Worm (Caenorhabditis elegans) whole organism, L4 larva: Measurements from ENCODE around the gene K03B4.2.
A peak's percentile ranks its signal among the peaks of the same experiment; 100 is the strongest.

Source experiments
- D1046.2 ChIP-seq: fragments of 200-800 bp; sonication (Bioruptor generic); IDR thresholded peaks from 2 replicates; pipeline ENCODE4 v1.3.6; 2022; ENCODE audit warnings: missing genetic modification characterization, missing compliant biosample characterization
- F26F4.8 ChIP-seq: fragments of 200-800 bp; sonication (Bioruptor generic); conservative IDR thresholded peaks from 2 replicates; pipeline ENCODE4 v1.3.6; 2022; ENCODE audit warnings: missing genetic modification characterization, missing compliant biosample characterization
- F49E8.2 ChIP-seq: sonication (generic microtip); optimal IDR thresholded peaks from 2 replicates; lab custom pipeline; 2016; ENCODE audit warnings: missing compliant biosample characterization, mild to moderate bottlenecking, missing genetic modification characterization, borderline replicate concordance
- R02D3.7 ChIP-seq: fragments of 150-350 bp; sonication (generic microtip); optimal IDR thresholded peaks from 3 replicates; lab custom pipeline; 2014; ENCODE audit warnings: missing biosample characterization, missing genetic modification characterization
- T26A8.4 ChIP-seq: fragments of 200-800 bp; sonication (Bioruptor generic); IDR thresholded peaks from 2 replicates; pipeline ENCODE4 v1.3.6; 2022; ENCODE audit warnings: missing genetic modification characterization, missing compliant biosample characterization
- Y105C5A.15 ChIP-seq: fragments of 200-800 bp; sonication (Bioruptor generic); IDR thresholded peaks from 2 replicates; pipeline ENCODE4 v1.3.6; 2022; ENCODE audit warnings: missing genetic modification characterization, missing compliant biosample characterization
- Y48G9A.11 ChIP-seq: fragments of 200-800 bp; sonication (Bioruptor generic); IDR thresholded peaks from 2 replicates; pipeline ENCODE4 v1.3.6; 2022; ENCODE audit warnings: missing genetic modification reagents, missing genetic modification characterization, missing compliant biosample characterization
- ZK337.2 ChIP-seq: fragments of 200-800 bp; sonication (Bioruptor generic); IDR thresholded peaks from 2 replicates; pipeline ENCODE4 v1.3.6; 2022; ENCODE audit warnings: missing genetic modification reagents, missing genetic modification characterization, missing compliant biosample characterization
- aha-1 ChIP-seq: fragments of 150-350 bp; peaks from one replicate; lab custom pipeline; 2014; ENCODE audit warnings: missing biosample characterization, missing genetic modification characterization
- aly-2 ChIP-seq: sonication (generic microtip); optimal IDR thresholded peaks from 2 replicates; lab custom pipeline; 2018; ENCODE audit warnings: missing biosample characterization, missing genetic modification characterization
- ama-1 ChIP-seq: fragments of 150-350 bp; optimal IDR thresholded peaks from 2 replicates; lab custom pipeline; 2014; ENCODE audit warnings: inconsistent platforms, mixed read lengths
- arid-1 ChIP-seq: fragments of 200-800 bp; sonication (Bioruptor generic); conservative IDR thresholded peaks from 2 replicates; pipeline ENCODE4 v1.3.6; 2022; ENCODE audit warnings: missing genetic modification reagents, missing genetic modification characterization, missing compliant biosample characterization
- attf-4 ChIP-seq: sonication (generic microtip); optimal IDR thresholded peaks from 3 replicates; lab custom pipeline; 2017; ENCODE audit warnings: missing biosample characterization, missing genetic modification characterization
- ceh-28 ChIP-seq: fragments of 150-350 bp; optimal IDR thresholded peaks from 2 replicates; lab custom pipeline; 2014; ENCODE audit warnings: missing biosample characterization, missing genetic modification reagents, missing genetic modification characterization
- ceh-32 ChIP-seq: sonication (generic microtip); optimal IDR thresholded peaks from 2 replicates; lab custom pipeline; 2016; ENCODE audit warnings: mild to moderate bottlenecking, missing genetic modification characterization, missing compliant biosample characterization; ENCODE audit not compliant: poor library complexity
- ceh-82 ChIP-seq: sonication (generic microtip); optimal IDR thresholded peaks from 2 replicates; lab custom pipeline; 2017; ENCODE audit warnings: missing biosample characterization, missing genetic modification characterization
- daf-12 ChIP-seq: fragments of 150-350 bp; optimal IDR thresholded peaks from 2 replicates; lab custom pipeline; 2014; ENCODE audit warnings: missing biosample characterization, missing genetic modification reagents, missing genetic modification characterization
- daf-16 ChIP-seq, 3 experiments: sonication (generic microtip); optimal IDR thresholded peaks; 2 replicates each; lab custom pipeline; 2016 to 2017; ENCODE audit warnings: missing genetic modification characterization in 3 of 3, missing genetic modification reagents in 3 of 3, mild to moderate bottlenecking in 2 of 3, missing compliant biosample characterization in 2 of 3, missing biosample characterization in 1 of 3, moderate library complexity in 1 of 3
- dve-1 ChIP-seq: sonication (generic microtip); optimal IDR thresholded peaks from 2 replicates; lab custom pipeline; 2017; ENCODE audit warnings: antibody characterized with exemption, mild to moderate bottlenecking, missing genetic modification characterization, missing compliant biosample characterization; ENCODE audit not compliant: insufficient read depth
- egl-43 ChIP-seq: fragments of 200-800 bp; sonication (Bioruptor generic); IDR thresholded peaks from 2 replicates; pipeline ENCODE4 v1.3.6; 2022; ENCODE audit warnings: missing genetic modification reagents, missing genetic modification characterization, missing compliant biosample characterization
- fos-1 ChIP-seq: fragments of 150-350 bp; optimal IDR thresholded peaks from 2 replicates; lab custom pipeline; 2014; ENCODE audit warnings: missing biosample characterization, missing genetic modification characterization
- gei-8 ChIP-seq: fragments of 200-800 bp; sonication (Bioruptor generic); optimal IDR thresholded peaks from 2 replicates; lab custom pipeline; 2018; ENCODE audit warnings: mild to moderate bottlenecking, missing genetic modification characterization, missing compliant biosample characterization
- hlh-11 ChIP-seq: fragments of 200-800 bp; sonication (Bioruptor generic); optimal IDR thresholded peaks from 2 replicates; lab custom pipeline; 2018; ENCODE audit warnings: mild to moderate bottlenecking, missing genetic modification characterization, missing compliant biosample characterization
- hlh-30 ChIP-seq: sonication (generic microtip); optimal IDR thresholded peaks from 2 replicates; lab custom pipeline; 2017; ENCODE audit warnings: antibody characterized with exemption, mild to moderate bottlenecking, missing genetic modification characterization, missing compliant biosample characterization; ENCODE audit not compliant: insufficient read depth
- lim-7 ChIP-seq: fragments of 200-800 bp; sonication (Bioruptor generic); IDR thresholded peaks from 2 replicates; pipeline ENCODE4 v1.3.6; 2022; ENCODE audit warnings: missing genetic modification characterization, missing compliant biosample characterization
- lin-1 ChIP-seq: fragments of 200-800 bp; sonication (Bioruptor generic); IDR thresholded peaks from 2 replicates; pipeline ENCODE4 v1.3.6; 2022; ENCODE audit warnings: missing genetic modification reagents, missing genetic modification characterization, missing compliant biosample characterization
- lin-15B ChIP-seq: fragments of 150-350 bp; sonication (generic microtip); optimal IDR thresholded peaks from 3 replicates; lab custom pipeline; 2014; ENCODE audit warnings: missing biosample characterization, missing genetic modification characterization
- lsy-2 ChIP-seq, 2 experiments: fragments of 150-350 bp in 1 of 2; sonication (generic microtip) in 1 of 2; optimal IDR thresholded peaks; 2 replicates each; lab custom pipeline; 2014 to 2017; ENCODE audit warnings: missing biosample characterization in 2 of 2, missing genetic modification characterization in 2 of 2
- mdl-1 ChIP-seq, 2 experiments: fragments of 150-350 bp in 1 of 2; sonication (generic microtip) in 1 of 2; optimal IDR thresholded peaks; 2 replicates each; lab custom pipeline; 2014 to 2017; ENCODE audit warnings: missing biosample characterization in 2 of 2, missing genetic modification characterization in 2 of 2
- mdt-29 ChIP-seq: fragments of 200-800 bp; sonication (Bioruptor generic); IDR thresholded peaks from 2 replicates; pipeline ENCODE4 v1.3.6; 2022; ENCODE audit warnings: missing genetic modification reagents, missing genetic modification characterization, missing compliant biosample characterization
- mep-1 ChIP-seq: fragments of 150-350 bp; sonication (generic microtip); optimal IDR thresholded peaks from 3 replicates; lab custom pipeline; 2014; ENCODE audit warnings: missing biosample characterization, missing genetic modification characterization
- nhr-11 ChIP-seq: fragments of 150-350 bp; optimal IDR thresholded peaks from 2 replicates; lab custom pipeline; 2014; ENCODE audit warnings: missing biosample characterization, missing genetic modification characterization
- nhr-237 ChIP-seq: sonication (generic microtip); optimal IDR thresholded peaks from 2 replicates; lab custom pipeline; 2017; ENCODE audit warnings: missing biosample characterization, missing genetic modification characterization
- nhr-25 ChIP-seq: sonication (generic microtip); optimal IDR thresholded peaks from 2 replicates; lab custom pipeline; 2017; ENCODE audit warnings: missing genetic modification characterization, mild to moderate bottlenecking, missing compliant biosample characterization, antibody characterized with exemption, moderate library complexity, borderline replicate concordance; ENCODE audit not compliant: insufficient read depth
- nhr-28 ChIP-seq: fragments of 150-350 bp; optimal IDR thresholded peaks from 2 replicates; lab custom pipeline; 2014; ENCODE audit warnings: missing biosample characterization, missing genetic modification characterization
- nhr-6 ChIP-seq: fragments of 150-350 bp; optimal IDR thresholded peaks from 2 replicates; lab custom pipeline; 2014; ENCODE audit warnings: missing biosample characterization, missing genetic modification characterization
- pqm-1 ChIP-seq: sonication (generic microtip); optimal IDR thresholded peaks from 2 replicates; lab custom pipeline; 2017; ENCODE audit warnings: missing biosample characterization, missing genetic modification characterization
- saeg-2 ChIP-seq: fragments of 200-800 bp; sonication (Bioruptor generic); IDR thresholded peaks from 2 replicates; pipeline ENCODE4 v1.3.6; 2022; ENCODE audit warnings: missing genetic modification reagents, missing genetic modification characterization, missing compliant biosample characterization
- set-16 ChIP-seq: fragments of 200-800 bp; sonication (Bioruptor generic); IDR thresholded peaks from 2 replicates; pipeline ENCODE4 v1.3.6; 2022; ENCODE audit warnings: missing genetic modification reagents, missing genetic modification characterization, missing compliant biosample characterization
- snpc-1.2 ChIP-seq: fragments of 200-800 bp; sonication (Bioruptor generic); IDR thresholded peaks from 2 replicates; pipeline ENCODE4 v1.3.6; 2022; ENCODE audit warnings: missing genetic modification reagents, missing genetic modification characterization, missing compliant biosample characterization
- spr-1 ChIP-seq: sonication (generic microtip); optimal IDR thresholded peaks from 2 replicates; lab custom pipeline; 2016; ENCODE audit warnings: mild to moderate bottlenecking, missing genetic modification characterization, missing compliant biosample characterization
- spr-3 ChIP-seq: fragments of 200-800 bp; sonication (Bioruptor generic); optimal IDR thresholded peaks from 2 replicates; lab custom pipeline; 2018; ENCODE audit warnings: mild to moderate bottlenecking, missing genetic modification characterization, missing compliant biosample characterization
- tag-97 ChIP-seq: fragments of 200-800 bp; sonication (Bioruptor generic); IDR thresholded peaks from 2 replicates; pipeline ENCODE4 v1.3.6; 2022; ENCODE audit warnings: missing genetic modification characterization, missing compliant biosample characterization
- unc-39 ChIP-seq: sonication (generic microtip); optimal IDR thresholded peaks from 2 replicates; lab custom pipeline; 2017; ENCODE audit warnings: missing biosample characterization, missing genetic modification characterization
- unc-62 ChIP-seq, 3 experiments: fragments of 150-350 bp in 1 of 3; sonication (generic microtip); optimal IDR thresholded peaks in 2 of 3; peaks in 1 of 3; 1 replicate in 1 of 3; 2 replicates in 2 of 3; lab custom pipeline; 2014 to 2017; ENCODE audit warnings: missing biosample characterization in 3 of 3, missing genetic modification characterization in 3 of 3, missing genetic modification reagents in 3 of 3, missing genotype in 1 of 3
- zip-11 ChIP-seq: fragments of 200-800 bp; sonication (Bioruptor generic); IDR thresholded peaks from 2 replicates; pipeline ENCODE4 v1.3.6; 2022; ENCODE audit warnings: missing genetic modification characterization, missing compliant biosample characterization
- ztf-11 ChIP-seq: fragments of 150-350 bp; optimal IDR thresholded peaks from 2 replicates; lab custom pipeline; 2014; ENCODE audit warnings: missing biosample characterization, missing genetic modification characterization
- ztf-7 ChIP-seq: fragments of 150-350 bp; optimal IDR thresholded peaks from 2 replicates; lab custom pipeline; 2014; ENCODE audit warnings: missing biosample characterization, missing genetic modification characterization

K03B4.2 gene

ce11 chrV:4687944-4688505 is at the start of gene K03B4.2:
Gene K03B4.2, plus strand, starts transcription at chrV:4687994.
- TF ChIP-seq F26F4.8 (GFP tag; lab: Robert Waterston, UW) (0 out of 2 replicates have a peak, but pooled peaks have one; percentile 26), ama-1 (peak; percentile 5), mdt-29 (GFP tag; lab: Robert Waterston, UW) (no peak), arid-1 (GFP tag; lab: Robert Waterston, UW) (no peak), daf-16 (GFP tag; optimal IDR thresholded peaks at IDR 0.05; lab: Kevin White, UChicago) (no peak), daf-16 (tag; optimal IDR thresholded peaks at IDR 0.05; lab: Kevin White, UChicago) (peak; percentile 19), T26A8.4 (GFP tag; lab: Robert Waterston, UW) (0 out of 2 replicates have a peak, but pooled peaks have one; percentile 21), daf-12 (tag; lab: Kevin White, UChicago) (no peak), nhr-237 (tag; lab: Kevin White, UChicago) (no peak), lim-7 (GFP tag; lab: Robert Waterston, UW) (peak; percentile 55), saeg-2 (GFP tag; lab: Robert Waterston, UW) (no peak), aly-2 (tag; lab: Kevin White, UChicago) (no peak), gei-8 (GFP tag; lab: Kevin White, UChicago) (no peak), ceh-28 (tag; lab: Kevin White, UChicago) (no peak), D1046.2 (GFP tag; lab: Robert Waterston, UW) (0 out of 2 replicates have a peak, but pooled peaks have one; percentile 48), nhr-6 (tag; lab: Kevin White, UChicago) (no peak), nhr-25 (no peak), set-16 (peak; percentile 86), fos-1 (tag; lab: Kevin White, UChicago) (no peak), aha-1 (tag; lab: Kevin White, UChicago) (peak; percentile 94), spr-3 (no peak), ceh-32 (tag; lab: Kevin White, UChicago) (no peak), zip-11 (GFP tag; lab: Robert Waterston, UW) (no peak), lin-15B (no peak), nhr-11 (tag; lab: Kevin White, UChicago) (no peak), Y48G9A.11 (peak; percentile 66; the same call in 1 of the 2 replicates), spr-1 (tag; lab: Kevin White, UChicago) (no peak), Y105C5A.15 (GFP tag; lab: Robert Waterston, UW) (no peak), mdl-1 (tag; optimal IDR thresholded peaks at IDR 0.05; lab: Kevin White, UChicago) (no peak), egl-43 (GFP tag; lab: Robert Waterston, UW) (0 out of 2 replicates have a peak, but pooled peaks have one; percentile 33)
- TF ChIP-seq, all 104 proteins: peak for 10

ce11 chrV:4640501-4641150 is 47.2 kb upstream of the K03B4.2 start:
- TF ChIP-seq set-16 (no peak), lin-1 (no peak), ztf-7 (tag; lab: Kevin White, UChicago) (no peak), egl-43 (GFP tag; lab: Robert Waterston, UW) (no peak), pqm-1 (tag; lab: Kevin White, UChicago) (peak; percentile 49), hlh-11 (tag; lab: Kevin White, UChicago) (peak; percentile 14), attf-4 (no peak), nhr-28 (tag; lab: Kevin White, UChicago) (peak; percentile 63), dve-1 (tag; lab: Kevin White, UChicago) (peak; percentile 64), ceh-82 (tag; lab: Kevin White, UChicago) (no peak), tag-97 (no peak), aly-2 (tag; lab: Kevin White, UChicago) (no peak), snpc-1.2 (GFP tag; lab: Robert Waterston, UW) (no peak), lsy-2 (tag; optimal IDR thresholded peaks at IDR 0.05; lab: Kevin White, UChicago) (no peak), unc-62 (GFP tag; optimal IDR thresholded peaks at IDR 0.05 in 1 of 2; lab: Kevin White, UChicago) (no peak), unc-62 (tag; optimal IDR thresholded peaks at IDR 0.05; lab: Kevin White, UChicago) (no peak), mep-1 (tag; lab: Kevin White, UChicago) (peak; percentile 23), unc-39 (tag; lab: Kevin White, UChicago) (no peak), ZK337.2 (no peak), hlh-30 (tag; lab: Kevin White, UChicago) (peak; percentile 58), ztf-11 (tag; lab: Kevin White, UChicago) (no peak), F49E8.2 (tag; lab: Kevin White, UChicago) (no peak), T26A8.4 (GFP tag; lab: Robert Waterston, UW) (no peak), daf-16 (GFP tag; optimal IDR thresholded peaks at IDR 0.05; lab: Kevin White, UChicago) (no peak), daf-16 (tag; optimal IDR thresholded peaks at IDR 0.05; lab: Kevin White, UChicago) (peak; percentile 69), nhr-6 (tag; lab: Kevin White, UChicago) (no peak), R02D3.7 (tag; lab: Kevin White, UChicago) (no peak)
